Worm (Caenorhabditis elegans) whole organism, L1 larva: Measurements from ENCODE around the gene Y75B8A.10.

ENCODE experiments used
- alr-1 ChIP-seq: fragments of 200-800 bp; sonication (Bioruptor generic); optimal IDR thresholded peaks from 2 replicates; lab custom pipeline; 2018; ENCODE audit warnings: borderline replicate concordance, mild to moderate bottlenecking, missing genetic modification characterization, missing compliant biosample characterization
- nhr-11 ChIP-seq: fragments of 150-350 bp; optimal IDR thresholded peaks from 2 replicates; lab custom pipeline; 2014; ENCODE audit warnings: missing biosample characterization, missing genetic modification characterization

- TF ChIP-seq alr-1 (tag; lab: Kevin White, UChicago): no peak
- no peak for TF ChIP-seq nhr-11 (tag; lab: Kevin White, UChicago)
Measured at ce11 chrIII:12188236-12188635, 5.4 kb upstream of the Y75B8A.10 start.
